Worm (Caenorhabditis elegans) whole organism, L1 larva: ENCODE data around the gene bcf-1.

Experiments used
- C04F5.9 ChIP-seq: sonication (generic microtip); optimal IDR thresholded peaks from 2 replicates; lab custom pipeline; 2016; ENCODE audit warnings: missing genetic modification characterization, missing compliant biosample characterization
- C34B4.2 ChIP-seq: sonication (generic microtip); optimal IDR thresholded peaks from 2 replicates; lab custom pipeline; 2017; ENCODE audit warnings: mild to moderate bottlenecking, missing genetic modification characterization, missing compliant biosample characterization
- alr-1 ChIP-seq: fragments of 200-800 bp; sonication (Bioruptor generic); optimal IDR thresholded peaks from 2 replicates; lab custom pipeline; 2018; ENCODE audit warnings: borderline replicate concordance, mild to moderate bottlenecking, missing genetic modification characterization, missing compliant biosample characterization
- blmp-1 ChIP-seq: fragments of 150-350 bp; optimal IDR thresholded peaks from 2 replicates; lab custom pipeline; 2014; ENCODE audit warnings: missing biosample characterization, missing genetic modification characterization
- ceh-8 ChIP-seq: fragments of 200-800 bp; sonication (Bioruptor generic); optimal IDR thresholded peaks from 2 replicates; lab custom pipeline; 2018; ENCODE audit warnings: mild to moderate bottlenecking, missing genetic modification characterization, moderate library complexity, missing compliant biosample characterization
- ceh-82 ChIP-seq, 3 experiments: fragments of 150-350 bp in 1 of 3; sonication (generic microtip) in 2 of 3; optimal IDR thresholded peaks; 2 replicates each; lab custom pipeline; 2014 to 2017; ENCODE audit warnings: missing biosample characterization in 3 of 3, missing genetic modification characterization in 3 of 3
- ceh-88 ChIP-seq: fragments of 200-800 bp; sonication (Bioruptor generic); IDR thresholded peaks from 2 replicates; pipeline ENCODE4 v1.3.6; 2022; ENCODE audit warnings: missing genetic modification characterization, missing compliant biosample characterization
- dpl-1 ChIP-seq, 3 experiments: fragments of 150-350 bp in 2 of 3; sonication (generic microtip) in 1 of 3; optimal IDR thresholded peaks; 2 replicates each; lab custom pipeline; 2014 to 2017; ENCODE audit warnings: missing biosample characterization in 3 of 3, missing genetic modification characterization in 3 of 3, missing genetic modification reagents in 3 of 3
- dsc-1 ChIP-seq: sonication (generic microtip); optimal IDR thresholded peaks from 2 replicates; lab custom pipeline; 2016; ENCODE audit warnings: mild to moderate bottlenecking, missing genetic modification characterization, missing compliant biosample characterization
- efl-1 ChIP-seq, 4 experiments: fragments of 150-350 bp; optimal IDR thresholded peaks in 3 of 4; peaks in 1 of 4; 1 replicate in 1 of 4; 2 replicates in 3 of 4; lab custom pipeline; 2014; ENCODE audit warnings: missing biosample characterization in 2 of 4, missing genetic modification characterization in 2 of 4, missing genetic modification reagents in 2 of 4
- efl-3 ChIP-seq: fragments of 200-800 bp; sonication (Bioruptor generic); optimal IDR thresholded peaks from 2 replicates; lab custom pipeline; 2018; ENCODE audit warnings: mild to moderate bottlenecking, missing genetic modification characterization, missing compliant biosample characterization
- egl-13 ChIP-seq: sonication (generic microtip); optimal IDR thresholded peaks from 2 replicates; lab custom pipeline; 2016; ENCODE audit warnings: missing genotype, missing genetic modification reagents, missing genetic modification characterization, missing compliant biosample characterization
- elt-2 ChIP-seq: sonication (generic microtip); optimal IDR thresholded peaks from 2 replicates; lab custom pipeline; 2016; ENCODE audit warnings: missing genetic modification characterization, mild to moderate bottlenecking, inconsistent platforms, missing compliant biosample characterization, missing genetic modification reagents
- elt-3 ChIP-seq, 6 experiments: fragments of 150-350 bp in 1 of 6; sonication (generic microtip); optimal IDR thresholded peaks; 2 replicates each; lab custom pipeline; 2017 to 2018; ENCODE audit warnings: missing biosample characterization in 6 of 6, missing genetic modification characterization in 6 of 6, inconsistent platforms in 1 of 6
- ets-5 ChIP-seq: fragments of 200-800 bp; sonication (Bioruptor generic); IDR thresholded peaks from 2 replicates; pipeline ENCODE4 v1.3.6; 2022; ENCODE audit warnings: missing genetic modification characterization, missing compliant biosample characterization
- fos-1 ChIP-seq: fragments of 150-350 bp; optimal IDR thresholded peaks from 2 replicates; lab custom pipeline; 2014; ENCODE audit warnings: missing biosample characterization, missing genetic modification characterization
- jun-1 ChIP-seq: fragments of 150-350 bp; optimal IDR thresholded peaks from 2 replicates; lab custom pipeline; 2014; ENCODE audit warnings: missing biosample characterization, missing genetic modification reagents, missing genetic modification characterization
- lin-14 ChIP-seq: fragments of 200-800 bp; sonication (Bioruptor generic); optimal IDR thresholded peaks from 2 replicates; lab custom pipeline; 2018; ENCODE audit warnings: mild to moderate bottlenecking, missing genetic modification characterization, moderate library complexity, missing compliant biosample characterization
- lin-15B ChIP-seq: fragments of 150-350 bp; sonication (generic microtip); optimal IDR thresholded peaks from 3 replicates; lab custom pipeline; 2014; ENCODE audit warnings: missing biosample characterization, missing genetic modification characterization
- lin-35 ChIP-seq, 2 experiments: fragments of 150-350 bp; optimal IDR thresholded peaks; 2 replicates each; lab custom pipeline; 2014; ENCODE audit warnings: missing biosample characterization in 2 of 2, missing genetic modification characterization in 2 of 2, missing genetic modification reagents in 2 of 2
- mab-9 ChIP-seq: fragments of 200-800 bp; sonication (Bioruptor generic); IDR thresholded peaks from 2 replicates; pipeline ENCODE4 v1.3.6; 2022; ENCODE audit warnings: missing genetic modification reagents, missing genetic modification characterization, missing compliant biosample characterization
- nhr-71 ChIP-seq: sonication (generic microtip); optimal IDR thresholded peaks from 2 replicates; lab custom pipeline; 2016; ENCODE audit warnings: mild to moderate bottlenecking, missing genetic modification characterization, moderate library complexity, missing compliant biosample characterization
- nhr-84 ChIP-seq: sonication (generic microtip); optimal IDR thresholded peaks from 2 replicates; lab custom pipeline; 2017; ENCODE audit warnings: missing biosample characterization, missing genetic modification characterization
- nhr-85 ChIP-seq: sonication (generic microtip); peaks from one replicate; lab custom pipeline; 2016; ENCODE audit warnings: missing genetic modification characterization, inconsistent platforms, missing compliant biosample characterization
- pqm-1 ChIP-seq: sonication (generic microtip); optimal IDR thresholded peaks from 3 replicates; lab custom pipeline; 2017; ENCODE audit warnings: missing biosample characterization, missing genetic modification characterization
- snu-23 ChIP-seq: sonication (generic microtip); optimal IDR thresholded peaks from 2 replicates; lab custom pipeline; 2016; ENCODE audit warnings: missing genetic modification characterization, missing compliant biosample characterization
- xbp-1 ChIP-seq: sonication (generic microtip); optimal IDR thresholded peaks from 2 replicates; lab custom pipeline; 2016; ENCODE audit warnings: missing genetic modification characterization, missing compliant biosample characterization
- ztf-11 ChIP-seq, 2 experiments: sonication (generic microtip); optimal IDR thresholded peaks; 2 replicates each; lab custom pipeline; 2016 to 2017; ENCODE audit warnings: missing genetic modification characterization in 2 of 2, missing biosample characterization in 1 of 2, missing compliant biosample characterization in 1 of 2
- ztf-4 ChIP-seq: fragments of 150-350 bp; optimal IDR thresholded peaks from 2 replicates; lab custom pipeline; 2014; ENCODE audit warnings: missing biosample characterization, missing genetic modification characterization

Gene bcf-1

DNA sequence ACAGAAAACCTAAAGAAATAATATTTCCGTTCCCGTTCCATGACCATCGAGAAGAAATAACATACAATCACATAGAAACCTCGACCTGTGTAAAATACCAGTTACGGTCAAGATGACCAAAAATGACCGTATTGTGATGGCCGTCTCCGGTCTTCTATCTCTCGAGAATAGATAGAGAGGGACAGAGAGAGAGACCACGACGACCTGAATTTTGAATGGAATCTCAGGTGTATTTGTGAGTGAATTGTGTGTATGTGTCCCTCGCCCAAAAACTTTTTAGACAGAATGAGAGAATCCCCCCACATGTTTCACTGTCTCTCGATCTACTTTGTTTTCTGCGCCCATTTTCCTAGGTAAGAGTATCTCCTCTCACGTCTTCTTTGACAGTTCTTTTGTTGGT is 53.8 kb downstream of the bcf-1 start:
- TF ChIP-seq efl-3 (GFP tag; lab: Kevin White, UChicago) (no peak), xbp-1 (tag; lab: Kevin White, UChicago) (no peak), jun-1 (no peak), elt-3 (tag; optimal IDR thresholded peaks at IDR 0.05; lab: Kevin White, UChicago) (peak in 1 of 6 experiments; percentile 15), efl-1 (optimal IDR thresholded peaks at IDR 0.05; lab: Kevin White, UChicago) (no peak), efl-1 (GFP tag; optimal IDR thresholded peaks at IDR 0.05 in 1 of 2; lab: Kevin White, UChicago) (peak in 1 of 2 experiments; percentile 90), nhr-84 (tag; lab: Kevin White, UChicago) (no peak), nhr-85 (tag; lab: Kevin White, UChicago) (peak; percentile 72), lin-35 (GFP tag; optimal IDR thresholded peaks at IDR 0.05; lab: Kevin White, UChicago) (peak in 1 of 2 experiments; percentile 19), lin-14 (GFP tag; lab: Kevin White, UChicago) (peak; percentile 52), snu-23 (GFP tag; lab: Kevin White, UChicago) (peak; percentile 8), ztf-4 (tag; lab: Kevin White, UChicago) (no peak), C04F5.9 (no peak), ceh-8 (GFP tag; lab: Kevin White, UChicago) (no peak), blmp-1 (tag; lab: Kevin White, UChicago) (peak; percentile 68), ets-5 (GFP tag; lab: Robert Waterston, UW) (no peak), ceh-88 (GFP tag; lab: Robert Waterston, UW) (no peak), fos-1 (tag; lab: Kevin White, UChicago) (no peak)

DNA sequence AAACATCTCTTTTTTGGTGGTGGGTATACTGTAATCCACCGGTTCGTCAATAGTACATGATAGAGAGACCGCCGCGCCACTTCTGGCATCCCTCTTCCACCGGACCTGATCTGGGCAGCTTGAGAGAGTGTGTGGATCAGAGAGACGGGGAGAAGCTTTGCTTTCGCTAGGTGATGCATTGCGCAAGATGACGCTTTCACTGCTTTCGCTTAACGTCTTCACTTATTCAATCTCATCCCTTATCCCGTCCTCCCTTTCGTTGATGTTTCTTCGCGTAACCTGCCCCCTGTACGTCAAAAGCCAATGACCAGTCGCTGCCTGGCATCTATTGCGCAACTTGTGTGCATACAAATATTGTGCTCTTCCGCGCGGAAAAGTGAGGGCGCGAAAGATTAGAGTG is 54.4 kb downstream of the bcf-1 start:
- TF ChIP-seq blmp-1 (tag; lab: Kevin White, UChicago), result peak; percentile 100
- TF ChIP-seq lin-14 (GFP tag; lab: Kevin White, UChicago), result no peak
- TF ChIP-seq, all 84 proteins: peak for 1

DNA sequence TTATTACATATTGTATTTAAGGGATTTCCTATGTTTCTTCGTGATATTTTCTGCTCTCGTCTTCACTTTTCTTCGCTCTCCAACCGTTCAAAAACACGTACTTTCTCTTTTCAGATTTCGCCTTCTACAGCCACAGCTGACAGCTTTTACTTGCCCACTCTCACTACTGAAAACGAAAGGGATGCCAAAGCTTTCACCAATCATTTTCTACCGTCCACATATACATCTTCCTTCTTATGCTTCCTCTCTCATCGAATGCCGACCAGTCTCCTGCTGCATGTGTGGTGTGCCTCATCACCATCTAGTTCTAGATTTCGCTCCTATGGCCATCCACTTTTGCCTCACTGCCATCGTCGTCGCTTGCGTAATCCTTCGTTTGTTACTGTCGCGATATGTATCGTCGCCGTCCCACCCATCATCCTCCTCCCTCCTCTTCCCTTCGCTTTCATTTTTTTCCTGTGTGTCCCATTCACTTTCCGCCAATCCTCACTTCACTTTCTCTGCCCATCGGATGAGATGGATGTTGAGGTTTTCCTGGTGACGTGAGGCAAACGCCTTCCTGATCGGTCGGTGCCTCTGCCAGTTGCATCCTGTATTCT is 55.3 kb downstream of the bcf-1 start:
- TF ChIP-seq efl-1 (optimal IDR thresholded peaks at IDR 0.05; lab: Kevin White, UChicago) (no peak), efl-1 (GFP tag; optimal IDR thresholded peaks at IDR 0.05 in 1 of 2; lab: Kevin White, UChicago) (peak in 1 of 2 experiments; percentile 19), C04F5.9 (no peak), ceh-82 (tag; optimal IDR thresholded peaks at IDR 0.05; lab: Kevin White, UChicago) (no peak), ztf-11 (tag; optimal IDR thresholded peaks at IDR 0.05; lab: Kevin White, UChicago) (no peak), mab-9 (GFP tag; lab: Robert Waterston, UW) (no peak), dsc-1 (tag; lab: Kevin White, UChicago) (no peak), nhr-85 (tag; lab: Kevin White, UChicago) (peak; percentile 5), nhr-71 (no peak), dpl-1 (GFP tag; optimal IDR thresholded peaks at IDR 0.05; lab: Kevin White, UChicago) (no peak), egl-13 (no peak), pqm-1 (tag; lab: Kevin White, UChicago) (no peak), blmp-1 (tag; lab: Kevin White, UChicago) (peak; percentile 98), elt-2 (peak; percentile 4)

DNA sequence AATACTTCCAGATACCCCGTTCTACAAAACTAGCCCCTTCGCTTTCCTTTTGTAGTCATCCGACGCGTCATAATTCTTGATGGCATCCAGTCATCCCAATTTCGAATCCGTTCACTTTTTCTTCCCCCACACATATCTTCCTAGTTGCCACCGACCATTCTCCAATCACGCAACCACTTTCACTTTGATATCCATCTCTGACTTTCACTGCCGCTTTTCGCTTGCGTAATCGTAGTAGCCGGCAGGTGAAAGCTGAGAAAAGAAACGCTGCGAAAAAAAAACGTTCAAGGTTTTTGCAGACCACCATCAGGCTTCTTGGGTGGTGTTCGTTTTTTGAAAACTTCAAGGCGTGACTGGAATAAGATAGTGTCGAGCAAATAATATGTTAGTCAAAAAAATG is 56.2 kb downstream of the bcf-1 start:
- no peak for TF ChIP-seq lin-15B
- no peak for TF ChIP-seq alr-1 (tag; lab: Kevin White, UChicago)
- peak; percentile 100 for TF ChIP-seq blmp-1 (tag; lab: Kevin White, UChicago)
- TF ChIP-seq C34B4.2 (tag; lab: Kevin White, UChicago), result no peak
- peak; percentile 29 for TF ChIP-seq nhr-85 (tag; lab: Kevin White, UChicago)
